Worm (Caenorhabditis elegans) whole organism, late embryonic: ENCODE data around the gene C14C6.3.

Experiments used
- C08G9.2 ChIP-seq: sonication (generic microtip); optimal IDR thresholded peaks from 2 replicates; lab custom pipeline; 2016; ENCODE audit warnings: mild to moderate bottlenecking, missing genetic modification characterization, moderate library complexity, missing compliant biosample characterization
- F13H6.1 ChIP-seq: sonication (generic microtip); optimal IDR thresholded peaks from 2 replicates; lab custom pipeline; 2016; ENCODE audit warnings: missing genetic modification characterization, missing compliant biosample characterization
- K02D7.2 ChIP-seq: sonication (generic microtip); optimal IDR thresholded peaks from 2 replicates; lab custom pipeline; 2017; ENCODE audit warnings: mild to moderate bottlenecking, missing genetic modification characterization, missing compliant biosample characterization
- T23F11.4 ChIP-seq: fragments of 200-800 bp; sonication (Bioruptor generic); optimal IDR thresholded peaks from 2 replicates; lab custom pipeline; 2018; ENCODE audit warnings: mild to moderate bottlenecking, missing genetic modification characterization, missing compliant biosample characterization
- Y22D7AL.16 ChIP-seq: sonication (generic microtip); optimal IDR thresholded peaks from 2 replicates; lab custom pipeline; 2016; ENCODE audit warnings: missing genetic modification characterization, missing compliant biosample characterization
- ama-1 ChIP-seq: fragments of 150-350 bp; optimal IDR thresholded peaks from 2 replicates; lab custom pipeline; 2014
- ceh-19 ChIP-seq: fragments of 200-800 bp; sonication (Bioruptor generic); optimal IDR thresholded peaks from 2 replicates; lab custom pipeline; 2018; ENCODE audit warnings: mild to moderate bottlenecking, missing genetic modification characterization, missing compliant biosample characterization
- ceh-2 ChIP-seq: sonication (generic microtip); optimal IDR thresholded peaks from 2 replicates; lab custom pipeline; 2016; ENCODE audit warnings: missing genotype, missing genetic modification characterization, missing compliant biosample characterization
- ceh-22 ChIP-seq: sonication (generic microtip); optimal IDR thresholded peaks from 2 replicates; lab custom pipeline; 2017; ENCODE audit warnings: missing biosample characterization, missing genetic modification characterization
- ceh-24 ChIP-seq: sonication (generic microtip); optimal IDR thresholded peaks from 2 replicates; lab custom pipeline; 2016; ENCODE audit warnings: mild to moderate bottlenecking, missing genetic modification characterization, missing compliant biosample characterization
- ceh-31 ChIP-seq: sonication (generic microtip); optimal IDR thresholded peaks from 2 replicates; lab custom pipeline; 2016; ENCODE audit warnings: missing genetic modification characterization, missing compliant biosample characterization
- ceh-45 ChIP-seq: fragments of 200-800 bp; sonication (Bioruptor generic); IDR thresholded peaks from 2 replicates; pipeline ENCODE4 v1.3.6; 2022; ENCODE audit warnings: missing genetic modification reagents, missing genetic modification characterization, missing compliant biosample characterization
- ceh-48 ChIP-seq: sonication (generic microtip); optimal IDR thresholded peaks from 2 replicates; lab custom pipeline; 2016; ENCODE audit warnings: missing genetic modification characterization, inconsistent platforms, missing compliant biosample characterization
- dve-1 ChIP-seq: sonication (generic microtip); optimal IDR thresholded peaks from 2 replicates; lab custom pipeline; 2017; ENCODE audit warnings: antibody characterized with exemption, mild to moderate bottlenecking, missing genetic modification characterization, missing compliant biosample characterization
- elt-2 ChIP-seq: sonication (generic microtip); optimal IDR thresholded peaks from 2 replicates; lab custom pipeline; 2016; ENCODE audit warnings: missing genetic modification reagents, missing genetic modification characterization, missing compliant biosample characterization
- elt-4 ChIP-seq: sonication (generic microtip); optimal IDR thresholded peaks from 2 replicates; lab custom pipeline; 2016; ENCODE audit warnings: missing genetic modification characterization, missing compliant biosample characterization
- eyg-1 ChIP-seq: sonication (generic microtip); optimal IDR thresholded peaks from 2 replicates; lab custom pipeline; 2016; ENCODE audit warnings: missing genotype, missing genetic modification characterization, missing compliant biosample characterization
- fax-1 ChIP-seq: sonication (generic microtip); optimal IDR thresholded peaks from 2 replicates; lab custom pipeline; 2016; ENCODE audit warnings: missing genotype, missing genetic modification characterization, missing compliant biosample characterization
- fkh-10 ChIP-seq: fragments of 150-350 bp; optimal IDR thresholded peaks from 2 replicates; lab custom pipeline; 2014; ENCODE audit warnings: missing biosample characterization, missing genetic modification reagents, missing genetic modification characterization
- hlh-15 ChIP-seq: sonication (generic microtip); optimal IDR thresholded peaks from 2 replicates; lab custom pipeline; 2016; ENCODE audit warnings: missing genetic modification characterization, missing compliant biosample characterization
- hlh-8 ChIP-seq: sonication (generic microtip); optimal IDR thresholded peaks from 2 replicates; lab custom pipeline; 2016; ENCODE audit warnings: missing genotype, missing genetic modification characterization, missing compliant biosample characterization
- lim-6 ChIP-seq: sonication (generic microtip); optimal IDR thresholded peaks from 2 replicates; lab custom pipeline; 2016; ENCODE audit warnings: missing genetic modification characterization, missing compliant biosample characterization
- madf-2 ChIP-seq: sonication (generic microtip); optimal IDR thresholded peaks from 2 replicates; lab custom pipeline; 2017; ENCODE audit warnings: missing genetic modification characterization, missing compliant biosample characterization
- mec-3 ChIP-seq: sonication (generic microtip); optimal IDR thresholded peaks from 2 replicates; lab custom pipeline; 2016; ENCODE audit warnings: borderline replicate concordance, missing genetic modification characterization, missing compliant biosample characterization
- nfya-1 ChIP-seq: sonication (generic microtip); optimal IDR thresholded peaks from 2 replicates; lab custom pipeline; 2017; ENCODE audit warnings: missing genetic modification characterization, mild to moderate bottlenecking, missing compliant biosample characterization, antibody characterized with exemption, moderate library complexity
- nhr-11 ChIP-seq: fragments of 150-350 bp; optimal IDR thresholded peaks from 2 replicates; lab custom pipeline; 2014; ENCODE audit warnings: missing biosample characterization, missing genetic modification characterization
- pax-1 ChIP-seq: fragments of 150-350 bp; optimal IDR thresholded peaks from 2 replicates; lab custom pipeline; 2014; ENCODE audit warnings: missing biosample characterization, missing genetic modification characterization
- ref-2 ChIP-seq: sonication (generic microtip); optimal IDR thresholded peaks from 2 replicates; lab custom pipeline; 2016; ENCODE audit warnings: missing genetic modification characterization, missing compliant biosample characterization
- sdc-2 ChIP-seq: sonication (generic microtip); optimal IDR thresholded peaks from 2 replicates; lab custom pipeline; 2016; ENCODE audit warnings: missing genotype, missing genetic modification characterization, missing compliant biosample characterization
- syd-9 ChIP-seq: sonication (generic microtip); optimal IDR thresholded peaks from 2 replicates; lab custom pipeline; 2016; ENCODE audit warnings: mild to moderate bottlenecking, missing genetic modification characterization, moderate library complexity, missing compliant biosample characterization
- tbx-2 ChIP-seq: sonication (generic microtip); optimal IDR thresholded peaks from 2 replicates; lab custom pipeline; 2016; ENCODE audit warnings: missing genetic modification characterization, missing compliant biosample characterization
- tbx-7 ChIP-seq: sonication (generic microtip); optimal IDR thresholded peaks from 2 replicates; lab custom pipeline; 2016; ENCODE audit warnings: missing genotype, missing genetic modification characterization, missing compliant biosample characterization
- unc-3 ChIP-seq, 2 experiments: fragments of 200-800 bp in 1 of 2; sonication (Bioruptor generic) in 1 of 2; sonication (generic microtip) in 1 of 2; conservative IDR thresholded peaks in 1 of 2; optimal IDR thresholded peaks in 1 of 2; 2 replicates each; pipeline versions ENCODE4 v1.3.6 to Lab custom; 2016 to 2022; ENCODE audit warnings: missing compliant biosample characterization in 2 of 2, missing genetic modification characterization in 2 of 2, missing genetic modification reagents in 1 of 2
- unc-55 ChIP-seq: sonication (generic microtip); optimal IDR thresholded peaks from 2 replicates; lab custom pipeline; 2017; ENCODE audit warnings: missing biosample characterization, missing genetic modification reagents, missing genetic modification characterization
- unc-86 ChIP-seq: sonication (generic microtip); optimal IDR thresholded peaks from 2 replicates; lab custom pipeline; 2016; ENCODE audit warnings: missing genetic modification characterization, missing compliant biosample characterization

Gene C14C6.3

ce11 chrV:524058-524457 is 19.2 kb upstream of the C14C6.3 start, which contains the start of gene lipl-3:
Gene lipl-3 (minus strand): TSS chrV:524218.
- TF ChIP-seq elt-4 (no peak), unc-86 (tag; lab: Kevin White, UChicago) (no peak), eyg-1 (tag; lab: Kevin White, UChicago) (no peak), ceh-31 (tag; lab: Kevin White, UChicago) (no peak), hlh-8 (tag; lab: Kevin White, UChicago) (no peak), C08G9.2 (tag; lab: Kevin White, UChicago) (no peak), unc-55 (GFP tag; lab: Kevin White, UChicago) (no peak), ceh-48 (tag; lab: Kevin White, UChicago) (no peak), unc-3 (GFP tag; conservative IDR thresholded peaks at IDR 0.05; lab: Robert Waterston, UW) (no peak), unc-3 (tag; optimal IDR thresholded peaks at IDR 0.05; lab: Kevin White, UChicago) (no peak), ceh-22 (no peak), nhr-11 (tag; lab: Kevin White, UChicago) (no peak), ceh-19 (GFP tag; lab: Kevin White, UChicago) (no peak)

ce11 chrV:525040-525439 is 18.2 kb upstream of the C14C6.3 start, which contains the start of gene R11G11.16:
Gene R11G11.16 (minus strand): TSS chrV:525140.
- TF ChIP-seq ceh-48 (tag; lab: Kevin White, UChicago) (no peak), ceh-45 (GFP tag; lab: Robert Waterston, UW) (no peak), sdc-2 (no peak), tbx-2 (tag; lab: Kevin White, UChicago) (no peak), mec-3 (tag; lab: Kevin White, UChicago) (no peak), ref-2 (tag; lab: Kevin White, UChicago) (no peak), hlh-15 (tag; lab: Kevin White, UChicago) (no peak)

- TF ChIP-seq tbx-7 (tag; lab: Kevin White, UChicago): no peak
- no peak for TF ChIP-seq C08G9.2 (tag; lab: Kevin White, UChicago)
- TF ChIP-seq hlh-8 (tag; lab: Kevin White, UChicago): no peak
- no peak for TF ChIP-seq ceh-24
- no peak for TF ChIP-seq K02D7.2 (tag; lab: Kevin White, UChicago)
- TF ChIP-seq Y22D7AL.16 (tag; lab: Kevin White, UChicago): no peak
- TF ChIP-seq T23F11.4 (GFP tag; lab: Kevin White, UChicago): no peak
- no peak for TF ChIP-seq eyg-1 (tag; lab: Kevin White, UChicago)
- TF ChIP-seq lim-6 (tag; lab: Kevin White, UChicago): no peak
- TF ChIP-seq dve-1 (tag; lab: Kevin White, UChicago): no peak
These were observed 15.7 kb upstream of the C14C6.3 start, which contains the start of gene srw-108 for ce11 chrV:527602-528001. Gene srw-108 (plus strand): TSS chrV:527902.

- TF ChIP-seq eyg-1 (tag; lab: Kevin White, UChicago) (no peak), tbx-2 (tag; lab: Kevin White, UChicago) (peak; percentile 38), ceh-48 (tag; lab: Kevin White, UChicago) (no peak), elt-2 (tag; lab: Kevin White, UChicago) (peak; percentile 72), F13H6.1 (tag; lab: Kevin White, UChicago) (no peak), fax-1 (tag; lab: Kevin White, UChicago) (no peak), pax-1 (peak; percentile 21), ref-2 (tag; lab: Kevin White, UChicago) (no peak), ceh-2 (tag; lab: Kevin White, UChicago) (no peak), unc-55 (GFP tag; lab: Kevin White, UChicago) (peak; percentile 67), hlh-8 (tag; lab: Kevin White, UChicago) (no peak), ama-1 (lab: Kevin White, UChicago) (no peak), nfya-1 (tag; lab: Kevin White, UChicago) (peak; percentile 34), madf-2 (tag; lab: Kevin White, UChicago) (no peak), fkh-10 (GFP tag; lab: Kevin White, UChicago) (no peak), syd-9 (no peak), ceh-31 (tag; lab: Kevin White, UChicago) (peak; percentile 38)
These were observed 11.2 kb upstream of the C14C6.3 start, which contains the start of gene nhr-58 for ce11 chrV:532046-532445. Gene nhr-58 (plus strand): TSS chrV:532259.
